Worm (Caenorhabditis elegans) whole organism, young adult: ENCODE results near the gene F14D2.5.

Experiments
- Y53F4B.3 ChIP-seq: fragments of 200-800 bp; sonication (Bioruptor generic); IDR thresholded peaks from 2 replicates; pipeline ENCODE4 v1.3.6; 2022; ENCODE audit warnings: missing genetic modification reagents, missing genetic modification characterization, missing compliant biosample characterization
- hsf-1 ChIP-seq: fragments of 200-800 bp; sonication (Bioruptor generic); IDR thresholded peaks from 2 replicates; pipeline ENCODE4 v1.3.6; 2022; ENCODE audit warnings: missing genetic modification reagents, missing genetic modification characterization, missing compliant biosample characterization
- pha-4 ChIP-seq: fragments of 150-350 bp; sonication (generic microtip); optimal IDR thresholded peaks from 2 replicates; lab custom pipeline; 2014; ENCODE audit warnings: missing biosample characterization, missing genetic modification reagents, missing genetic modification characterization
- snpc-1.1 ChIP-seq: sonication (generic microtip); optimal IDR thresholded peaks from 2 replicates; lab custom pipeline; 2017; ENCODE audit warnings: missing genetic modification characterization, mild to moderate bottlenecking, missing compliant biosample characterization, antibody characterized with exemption, moderate library complexity, missing genotype, missing genetic modification reagents; ENCODE audit not compliant: insufficient read depth
- snpc-1.3 ChIP-seq: sonication (generic microtip); optimal IDR thresholded peaks from 2 replicates; lab custom pipeline; 2017; ENCODE audit warnings: missing genetic modification characterization, mild to moderate bottlenecking, missing compliant biosample characterization, antibody characterized with exemption, moderate library complexity, missing genotype, missing genetic modification reagents; ENCODE audit not compliant: insufficient read depth
- unc-62 ChIP-seq: fragments of 150-350 bp; optimal IDR thresholded peaks from 2 replicates; lab custom pipeline; 2014; ENCODE audit warnings: missing biosample characterization, missing genetic modification reagents, missing genetic modification characterization

DNA sequence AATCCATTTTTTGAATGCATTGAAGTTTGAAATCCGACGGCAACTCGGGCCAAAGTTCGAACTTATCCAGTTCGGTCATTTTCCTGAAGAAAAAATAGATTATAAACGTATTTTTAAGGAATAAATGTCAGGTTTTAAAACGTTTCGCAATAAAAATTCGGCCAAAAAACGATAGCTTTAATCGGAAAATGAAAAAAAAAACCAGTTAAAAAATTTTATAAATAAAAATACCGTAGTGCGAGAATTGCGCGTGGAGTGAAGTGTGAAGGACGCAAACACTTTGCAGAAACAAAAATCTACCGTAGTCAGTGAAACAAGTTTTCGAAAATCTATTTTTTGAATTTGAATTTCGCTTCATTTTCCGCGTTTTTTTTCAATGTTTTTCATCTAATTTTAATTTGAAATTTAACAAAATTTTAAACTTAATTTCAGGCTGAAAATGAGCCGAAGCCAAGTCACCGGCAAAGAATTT, 9.5 kb downstream of the F14D2.5 start, which contains the start of gene F14D2.8:
- TF ChIP-seq snpc-1.1 (tag; lab: Kevin White, UChicago) (no peak), unc-62 (GFP tag; lab: Kevin White, UChicago) (no peak), Y53F4B.3 (GFP tag; lab: Robert Waterston, UW) (no peak), hsf-1 (GFP tag; lab: Robert Waterston, UW) (no peak), snpc-1.3 (tag; lab: Kevin White, UChicago) (no peak), pha-4 (tag; lab: Kevin White, UChicago) (no peak)
